Worm (Caenorhabditis elegans) whole organism, late embryonic: ENCODE measurements around the gene F56D2.8.

ENCODE experiments used
- C08G9.2 ChIP-seq: sonication (generic microtip); optimal IDR thresholded peaks from 2 replicates; lab custom pipeline; 2016; ENCODE audit warnings: mild to moderate bottlenecking, missing genetic modification characterization, moderate library complexity, missing compliant biosample characterization
- C38D4.7 ChIP-seq: fragments of 200-800 bp; sonication (Bioruptor generic); optimal IDR thresholded peaks from 2 replicates; lab custom pipeline; 2018; ENCODE audit warnings: mild to moderate bottlenecking, missing genetic modification characterization, moderate library complexity, missing compliant biosample characterization
- K02D7.2 ChIP-seq: sonication (generic microtip); optimal IDR thresholded peaks from 2 replicates; lab custom pipeline; 2017; ENCODE audit warnings: mild to moderate bottlenecking, missing genetic modification characterization, missing compliant biosample characterization
- T23F11.4 ChIP-seq: fragments of 200-800 bp; sonication (Bioruptor generic); optimal IDR thresholded peaks from 2 replicates; lab custom pipeline; 2018; ENCODE audit warnings: mild to moderate bottlenecking, missing genetic modification characterization, missing compliant biosample characterization
- Y22D7AL.16 ChIP-seq: sonication (generic microtip); optimal IDR thresholded peaks from 2 replicates; lab custom pipeline; 2016; ENCODE audit warnings: missing genetic modification characterization, missing compliant biosample characterization
- ahr-1 ChIP-seq: sonication (generic microtip); optimal IDR thresholded peaks from 2 replicates; lab custom pipeline; 2016; ENCODE audit warnings: missing genetic modification characterization, missing compliant biosample characterization
- ama-1 ChIP-seq: fragments of 150-350 bp; optimal IDR thresholded peaks from 2 replicates; lab custom pipeline; 2014
- ceh-14 ChIP-seq: sonication (generic microtip); optimal IDR thresholded peaks from 2 replicates; lab custom pipeline; 2016; ENCODE audit warnings: missing genotype, missing genetic modification characterization, missing compliant biosample characterization
- ceh-18 ChIP-seq: sonication (generic microtip); optimal IDR thresholded peaks from 2 replicates; lab custom pipeline; 2016; ENCODE audit warnings: missing genetic modification characterization, missing compliant biosample characterization
- ceh-22 ChIP-seq: sonication (generic microtip); optimal IDR thresholded peaks from 2 replicates; lab custom pipeline; 2017; ENCODE audit warnings: missing biosample characterization, missing genetic modification characterization
- ceh-30 ChIP-seq: fragments of 150-350 bp; optimal IDR thresholded peaks from 2 replicates; lab custom pipeline; 2014; ENCODE audit warnings: missing biosample characterization, missing genetic modification characterization
- ceh-34 ChIP-seq: sonication (generic microtip); optimal IDR thresholded peaks from 2 replicates; lab custom pipeline; 2016; ENCODE audit warnings: mild to moderate bottlenecking, missing genetic modification characterization, missing compliant biosample characterization
- ceh-45 ChIP-seq: fragments of 200-800 bp; sonication (Bioruptor generic); IDR thresholded peaks from 2 replicates; pipeline ENCODE4 v1.3.6; 2022; ENCODE audit warnings: missing genetic modification reagents, missing genetic modification characterization, missing compliant biosample characterization
- ceh-48 ChIP-seq: sonication (generic microtip); optimal IDR thresholded peaks from 2 replicates; lab custom pipeline; 2016; ENCODE audit warnings: missing genetic modification characterization, inconsistent platforms, missing compliant biosample characterization
- che-1 ChIP-seq: sonication (generic microtip); optimal IDR thresholded peaks from 2 replicates; lab custom pipeline; 2016; ENCODE audit warnings: mild to moderate bottlenecking, missing genetic modification characterization, missing compliant biosample characterization
- dmd-4 ChIP-seq: sonication (generic microtip); optimal IDR thresholded peaks from 2 replicates; lab custom pipeline; 2016; ENCODE audit warnings: borderline replicate concordance, missing genetic modification characterization, missing compliant biosample characterization
- elt-2 ChIP-seq: sonication (generic microtip); optimal IDR thresholded peaks from 2 replicates; lab custom pipeline; 2016; ENCODE audit warnings: missing genetic modification reagents, missing genetic modification characterization, missing compliant biosample characterization
- fkh-10 ChIP-seq: fragments of 150-350 bp; optimal IDR thresholded peaks from 2 replicates; lab custom pipeline; 2014; ENCODE audit warnings: missing biosample characterization, missing genetic modification reagents, missing genetic modification characterization
- gmeb-2 ChIP-seq: sonication (generic microtip); optimal IDR thresholded peaks from 2 replicates; lab custom pipeline; 2016; ENCODE audit warnings: missing genetic modification characterization, inconsistent platforms, missing compliant biosample characterization
- hlh-13 ChIP-seq: fragments of 200-800 bp; sonication (Bioruptor generic); optimal IDR thresholded peaks from 2 replicates; lab custom pipeline; 2018; ENCODE audit warnings: mild to moderate bottlenecking, missing genetic modification characterization, missing compliant biosample characterization
- hlh-15 ChIP-seq: sonication (generic microtip); optimal IDR thresholded peaks from 2 replicates; lab custom pipeline; 2016; ENCODE audit warnings: missing genetic modification characterization, missing compliant biosample characterization
- hlh-30 ChIP-seq: sonication (generic microtip); optimal IDR thresholded peaks from 2 replicates; lab custom pipeline; 2017; ENCODE audit warnings: antibody characterized with exemption, missing genetic modification characterization, missing compliant biosample characterization; ENCODE audit not compliant: insufficient read depth
- hlh-8 ChIP-seq: sonication (generic microtip); optimal IDR thresholded peaks from 2 replicates; lab custom pipeline; 2016; ENCODE audit warnings: missing genotype, missing genetic modification characterization, missing compliant biosample characterization
- lin-11 ChIP-seq: fragments of 200-800 bp; sonication (Bioruptor generic); optimal IDR thresholded peaks from 2 replicates; lab custom pipeline; 2018; ENCODE audit warnings: mild to moderate bottlenecking, missing genetic modification characterization, missing compliant biosample characterization
- madf-2 ChIP-seq: sonication (generic microtip); optimal IDR thresholded peaks from 2 replicates; lab custom pipeline; 2017; ENCODE audit warnings: missing genetic modification characterization, missing compliant biosample characterization
- mec-3 ChIP-seq: sonication (generic microtip); optimal IDR thresholded peaks from 2 replicates; lab custom pipeline; 2016; ENCODE audit warnings: borderline replicate concordance, missing genetic modification characterization, missing compliant biosample characterization
- nfya-1 ChIP-seq: sonication (generic microtip); optimal IDR thresholded peaks from 2 replicates; lab custom pipeline; 2017; ENCODE audit warnings: missing genetic modification characterization, mild to moderate bottlenecking, missing compliant biosample characterization, antibody characterized with exemption, moderate library complexity
- nhr-11 ChIP-seq: fragments of 150-350 bp; optimal IDR thresholded peaks from 2 replicates; lab custom pipeline; 2014; ENCODE audit warnings: missing biosample characterization, missing genetic modification characterization
- odd-2 ChIP-seq: sonication (generic microtip); optimal IDR thresholded peaks from 2 replicates; lab custom pipeline; 2017; ENCODE audit warnings: antibody characterized with exemption, mild to moderate bottlenecking, missing genetic modification characterization, missing compliant biosample characterization
- pag-3 ChIP-seq: sonication (generic microtip); optimal IDR thresholded peaks from 2 replicates; lab custom pipeline; 2016; ENCODE audit warnings: missing compliant biosample characterization, missing genetic modification characterization, borderline replicate concordance
- pat-9 ChIP-seq: fragments of 200-800 bp; sonication (Bioruptor generic); optimal IDR thresholded peaks from 2 replicates; lab custom pipeline; 2018; ENCODE audit warnings: mild to moderate bottlenecking, missing genetic modification characterization, moderate library complexity, missing compliant biosample characterization
- pha-2 ChIP-seq: sonication (generic microtip); optimal IDR thresholded peaks from 2 replicates; lab custom pipeline; 2017; ENCODE audit warnings: mild to moderate bottlenecking, missing genetic modification characterization, missing compliant biosample characterization
- pha-4 ChIP-seq: fragments of 150-350 bp; optimal IDR thresholded peaks from 2 replicates; lab custom pipeline; 2018; ENCODE audit warnings: missing biosample characterization, missing genetic modification reagents, missing genetic modification characterization
- pros-1 ChIP-seq: fragments of 150-350 bp; optimal IDR thresholded peaks from 2 replicates; lab custom pipeline; 2014; ENCODE audit warnings: missing biosample characterization, missing genetic modification reagents, missing genetic modification characterization
- ref-2 ChIP-seq: sonication (generic microtip); optimal IDR thresholded peaks from 2 replicates; lab custom pipeline; 2016; ENCODE audit warnings: missing genetic modification characterization, missing compliant biosample characterization
- sox-4 ChIP-seq: sonication (generic microtip); optimal IDR thresholded peaks from 2 replicates; lab custom pipeline; 2017; ENCODE audit warnings: mild to moderate bottlenecking, missing genetic modification characterization, inconsistent platforms, missing compliant biosample characterization
- tbx-2 ChIP-seq: sonication (generic microtip); optimal IDR thresholded peaks from 2 replicates; lab custom pipeline; 2016; ENCODE audit warnings: missing genetic modification characterization, missing compliant biosample characterization
- tbx-7 ChIP-seq: sonication (generic microtip); optimal IDR thresholded peaks from 2 replicates; lab custom pipeline; 2016; ENCODE audit warnings: missing genotype, missing genetic modification characterization, missing compliant biosample characterization
- unc-55 ChIP-seq: sonication (generic microtip); optimal IDR thresholded peaks from 2 replicates; lab custom pipeline; 2017; ENCODE audit warnings: missing biosample characterization, missing genetic modification reagents, missing genetic modification characterization
- unc-86 ChIP-seq: sonication (generic microtip); optimal IDR thresholded peaks from 2 replicates; lab custom pipeline; 2016; ENCODE audit warnings: missing genetic modification characterization, missing compliant biosample characterization
- ztf-16 ChIP-seq: sonication (generic microtip); optimal IDR thresholded peaks from 2 replicates; lab custom pipeline; 2017; ENCODE audit warnings: missing genetic modification characterization, missing compliant biosample characterization

Gene F56D2.8

ce11 chrIII:5554884-5555500, 27.7 kb downstream of the F56D2.8 start, which contains the start of the genes nmad-1 and hach-1 (continued):
- TF ChIP-seq ceh-14 (tag; lab: Kevin White, UChicago): peak; percentile 98
- TF ChIP-seq K02D7.2 (tag; lab: Kevin White, UChicago): peak; percentile 91
- TF ChIP-seq ztf-16 (tag; lab: Kevin White, UChicago): peak; percentile 85
- peak; percentile 92 for TF ChIP-seq ceh-34 (tag; lab: Kevin White, UChicago)
- TF ChIP-seq lin-11 (tag; lab: Kevin White, UChicago): peak; percentile 85
- TF ChIP-seq ahr-1: peak; percentile 84
- TF ChIP-seq pat-9 (tag; lab: Kevin White, UChicago): peak; percentile 94
- TF ChIP-seq unc-86 (tag; lab: Kevin White, UChicago): peak; percentile 93
- TF ChIP-seq hlh-15: peak; percentile 85
- TF ChIP-seq hlh-13 (GFP tag; lab: Kevin White, UChicago): peak; percentile 86
- peak; percentile 96 for TF ChIP-seq tbx-2 (tag; lab: Kevin White, UChicago)
- peak; percentile 80 for TF ChIP-seq T23F11.4 (GFP tag; lab: Kevin White, UChicago)
- TF ChIP-seq madf-2 (tag; lab: Kevin White, UChicago): peak; percentile 87
- peak; percentile 90 for TF ChIP-seq odd-2
- peak; percentile 77 for TF ChIP-seq ceh-30 (tag; lab: Kevin White, UChicago)
- peak; percentile 53 for TF ChIP-seq tbx-7
- TF ChIP-seq sox-4: peak; percentile 95
- peak; percentile 56 for TF ChIP-seq dmd-4
- TF ChIP-seq elt-2 (tag; lab: Kevin White, UChicago): peak; percentile 98
- peak; percentile 67 for TF ChIP-seq ceh-48 (tag; lab: Kevin White, UChicago)
- TF ChIP-seq ama-1 (lab: Kevin White, UChicago): no peak
- peak; percentile 73 for TF ChIP-seq Y22D7AL.16 (tag; lab: Kevin White, UChicago)
- TF ChIP-seq pros-1: no peak

- no peak for TF ChIP-seq pat-9 (tag; lab: Kevin White, UChicago)
- TF ChIP-seq elt-2 (tag; lab: Kevin White, UChicago): peak; percentile 54
- no peak for TF ChIP-seq nfya-1 (tag; lab: Kevin White, UChicago)
- TF ChIP-seq hlh-30 (tag; lab: Kevin White, UChicago): peak; percentile 20
These were observed 29.6 kb downstream of the F56D2.8 start for ce11 chrIII:5553098-5553497.

- TF ChIP-seq nhr-11 (tag; lab: Kevin White, UChicago): no peak
- TF ChIP-seq pros-1: no peak
- TF ChIP-seq ceh-22 (tag; lab: Kevin White, UChicago): no peak
- TF ChIP-seq che-1: no peak
- TF ChIP-seq hlh-30 (tag; lab: Kevin White, UChicago): peak; percentile 31
- TF ChIP-seq elt-2 (tag; lab: Kevin White, UChicago): no peak
- TF ChIP-seq nfya-1 (tag; lab: Kevin White, UChicago): no peak
- TF ChIP-seq pha-4 (tag; lab: Kevin White, UChicago): no peak
- no peak for TF ChIP-seq ceh-30 (tag; lab: Kevin White, UChicago)
- peak; percentile 56 for TF ChIP-seq ceh-18 (tag; lab: Kevin White, UChicago)
- no peak for TF ChIP-seq ceh-45 (GFP tag; lab: Robert Waterston, UW)
- no peak for TF ChIP-seq ceh-14 (tag; lab: Kevin White, UChicago)
- TF ChIP-seq unc-55: peak; percentile 7
- no peak for TF ChIP-seq tbx-7
These were observed 30.5 kb downstream of the F56D2.8 start, which contains the start of gene F09F7.6 for ce11 chrIII:5552072-5552667. Gene F09F7.6, minus strand, starts transcription at chrIII:5552135.

ce11 chrIII:5550844-5551243, 31.8 kb downstream of the F56D2.8 start:
- TF ChIP-seq ceh-14 (tag; lab: Kevin White, UChicago) (no peak), ama-1 (lab: Kevin White, UChicago) (no peak), pha-2 (no peak), pha-4 (tag; lab: Kevin White, UChicago) (no peak), gmeb-2 (tag; lab: Kevin White, UChicago) (no peak), hlh-8 (no peak), fkh-10 (no peak), ceh-18 (tag; lab: Kevin White, UChicago) (no peak), C08G9.2 (no peak), unc-55 (no peak), C38D4.7 (GFP tag; lab: Kevin White, UChicago) (no peak), pag-3 (no peak), pros-1 (no peak), ref-2 (tag; lab: Kevin White, UChicago) (no peak), elt-2 (tag; lab: Kevin White, UChicago) (no peak), mec-3 (tag; lab: Kevin White, UChicago) (no peak), hlh-13 (GFP tag; lab: Kevin White, UChicago) (no peak), pat-9 (tag; lab: Kevin White, UChicago) (no peak)
